Worm (Caenorhabditis elegans): Measurements from ENCODE around the gene srw-91.

ce11 chrV:1631717-1632116 is 49.0 kb downstream of the srw-91 start, which contains the start of gene irld-17:
- TF ChIP-seq unc-39 (tag; optimal IDR thresholded peaks at IDR 0.05) (no peak), daf-12 (tag; optimal IDR thresholded peaks at IDR 0.05) (no peak), unc-62 (GFP tag; optimal IDR thresholded peaks at IDR 0.05) (no peak), nhr-76 (tag; optimal IDR thresholded peaks at IDR 0.05) (no peak), ama-1 (optimal IDR thresholded peaks at IDR 0.05) (no peak), pha-4 (tag; optimal IDR thresholded peaks at IDR 0.05) (no peak), fos-1 (tag; optimal IDR thresholded peaks at IDR 0.05) (no peak), elt-3 (tag; optimal IDR thresholded peaks at IDR 0.05) (no peak), R02D3.7 (tag; optimal IDR thresholded peaks at IDR 0.05) (no peak), mdl-1 (tag; optimal IDR thresholded peaks at IDR 0.05) (no peak), ztf-11 (tag; optimal IDR thresholded peaks at IDR 0.05) (no peak), zag-1 (tag; optimal IDR thresholded peaks at IDR 0.05) (no peak), eor-1 (tag; optimal IDR thresholded peaks at IDR 0.05) (no peak), egl-27 (tag; optimal IDR thresholded peaks at IDR 0.05) (no peak)

All from whole organism, L3 larva.